4 fruit fly cellular contexts compared by ENCODE assay signal in genomic region chr3L:20602634-20603033, dm6.
TF ChIP-seq lines count a peak whose summit lies in the region.

No protein-coding gene starts in this region.

- no peak for TF ChIP-seq CTCF in whole organism, embryonic (GFP tag; optimal IDR thresholded peaks at IDR 0.05; lab: Kevin White, UChicago)

TF ChIP-seq in whole organism, embryonic, 481 proteins besides CTCF, POLR2A, EP300 and RAD21:
- TF ChIP-seq stc (GFP tag; IDR thresholded peaks at IDR 0.05; lab: Robert Waterston, UW) (no peak), CG15479 (GFP tag; optimal IDR thresholded peaks at IDR 0.05; lab: Kevin White, UChicago) (no peak), CG9727 (GFP tag; optimal IDR thresholded peaks at IDR 0.05; lab: Kevin White, UChicago) (no peak), pnt (GFP tag; optimal IDR thresholded peaks at IDR 0.05; lab: Kevin White, UChicago) (no peak), esg (GFP tag; conservative IDR thresholded peaks at IDR 0.05; lab: Robert Waterston, UW) (no peak), eyg (GFP tag; optimal IDR thresholded peaks at IDR 0.05; lab: Kevin White, UChicago) (no peak), CG15011 (GFP tag; optimal IDR thresholded peaks at IDR 0.05; lab: Kevin White, UChicago) (no peak), sens (GFP tag; lab: Kevin White, UChicago) (peak; percentile 46), luna (GFP tag; optimal IDR thresholded peaks at IDR 0.05; lab: Kevin White, UChicago) (no peak), CG11504 (tag; optimal IDR thresholded peaks at IDR 0.05; lab: Kevin White, UChicago) (peak; percentile 6), bsh (GFP tag; optimal IDR thresholded peaks at IDR 0.05; lab: Kevin White, UChicago) (peak in 1 of 2 experiments; percentile 22), CG1832 (GFP tag; optimal IDR thresholded peaks at IDR 0.05; lab: Kevin White, UChicago) (no peak), CG10274 (GFP tag; optimal IDR thresholded peaks at IDR 0.05; lab: Kevin White, UChicago) (no peak), fd102C (GFP tag; optimal IDR thresholded peaks at IDR 0.05; lab: Kevin White, UChicago) (no peak), CG17912 (GFP tag; optimal IDR thresholded peaks at IDR 0.05; lab: Kevin White, UChicago) (no peak), br (optimal IDR thresholded peaks at IDR 0.05; lab: Kevin White, UChicago) (no peak), sc (optimal IDR thresholded peaks at IDR 0.05; lab: Kevin White, UChicago) (no peak), sc (GFP tag; optimal IDR thresholded peaks at IDR 0.05; lab: Kevin White, UChicago) (no peak), Myb (GFP tag; optimal IDR thresholded peaks at IDR 0.05; lab: Kevin White, UChicago) (no peak), CG11247 (GFP tag; IDR thresholded peaks at IDR 0.05; lab: Robert Waterston, UW) (no peak), Nf-YC (tag; optimal IDR thresholded peaks at IDR 0.05; lab: Kevin White, UChicago) (no peak), MBD-R2 (GFP tag; IDR thresholded peaks at IDR 0.05; lab: Robert Waterston, UW) (no peak)

TF ChIP-seq in whole organism, prepupa, 60 proteins besides CTCF, POLR2A, EP300 and RAD21 (continues in another document):
- TF ChIP-seq svp (GFP tag; lab: Kevin White, UChicago) (no peak), CG6276 (GFP tag; optimal IDR thresholded peaks at IDR 0.05; lab: Kevin White, UChicago) (peak; percentile 8), Sox15 (GFP tag; optimal IDR thresholded peaks at IDR 0.05; lab: Kevin White, UChicago) (no peak), CG6854 (GFP tag; optimal IDR thresholded peaks at IDR 0.05; lab: Kevin White, UChicago) (no peak), Hr4 (GFP tag; optimal IDR thresholded peaks at IDR 0.05; lab: Kevin White, UChicago) (no peak), CG6792 (GFP tag; optimal IDR thresholded peaks at IDR 0.05; lab: Kevin White, UChicago) (no peak), vri (GFP tag; optimal IDR thresholded peaks at IDR 0.05; lab: Kevin White, UChicago) (no peak), Gug (GFP tag; IDR thresholded peaks at IDR 0.05; lab: Robert Waterston, UW) (no peak), Met (GFP tag; optimal IDR thresholded peaks at IDR 0.05; lab: Kevin White, UChicago) (no peak), CG32006 (GFP tag; optimal IDR thresholded peaks at IDR 0.05; lab: Kevin White, UChicago) (peak; percentile 42), CG10669 (GFP tag; optimal IDR thresholded peaks at IDR 0.05; lab: Kevin White, UChicago) (no peak), topi (GFP tag; optimal IDR thresholded peaks at IDR 0.05; lab: Kevin White, UChicago) (no peak), CG3032 (tag; optimal IDR thresholded peaks at IDR 0.05; lab: Kevin White, UChicago) (peak; percentile 11), Sox14 (GFP tag; optimal IDR thresholded peaks at IDR 0.05; lab: Kevin White, UChicago) (no peak), achi (GFP tag; optimal IDR thresholded peaks at IDR 0.05; lab: Kevin White, UChicago) (peak; percentile 32), dsx (GFP tag; optimal IDR thresholded peaks at IDR 0.05; lab: Kevin White, UChicago; ENCODE audit: poor library complexity, severe bottlenecking) (no peak), spab (GFP tag; optimal IDR thresholded peaks at IDR 0.05; lab: Kevin White, UChicago) (no peak), CG3919 (GFP tag; optimal IDR thresholded peaks at IDR 0.05; lab: Kevin White, UChicago) (peak; percentile 10), Eip78C (GFP tag; lab: Kevin White, UChicago) (peak; percentile 70), acj6 (GFP tag; optimal IDR thresholded peaks at IDR 0.05; lab: Kevin White, UChicago) (peak; percentile 26), fkh (GFP tag; optimal IDR thresholded peaks at IDR 0.05; lab: Kevin White, UChicago) (no peak), Eip93F (GFP tag; optimal IDR thresholded peaks at IDR 0.05; lab: Kevin White, UChicago) (no peak), Ets96B (tag; optimal IDR thresholded peaks at IDR 0.05; lab: Kevin White, UChicago) (peak; percentile 25), OdsH (GFP tag; optimal IDR thresholded peaks at IDR 0.05; lab: Kevin White, UChicago) (peak; percentile 3), Eip75B (GFP tag; optimal IDR thresholded peaks at IDR 0.05; lab: Kevin White, UChicago) (peak; percentile 15)

TF ChIP-seq in whole organism, pupa, 21 proteins besides CTCF, POLR2A, EP300 and RAD21:
- TF ChIP-seq CG13204 (GFP tag; optimal IDR thresholded peaks at IDR 0.05; lab: Kevin White, UChicago) = no peak
- peak; percentile 47 for TF ChIP-seq CG9948 (tag; optimal IDR thresholded peaks at IDR 0.05; lab: Kevin White, UChicago)
- TF ChIP-seq gl (tag; optimal IDR thresholded peaks at IDR 0.05; lab: Kevin White, UChicago) = no peak
- TF ChIP-seq Pif1A (GFP tag; optimal IDR thresholded peaks at IDR 0.05; lab: Kevin White, UChicago) = peak; percentile 8
- peak; percentile 44 for TF ChIP-seq CG17806 (tag; optimal IDR thresholded peaks at IDR 0.05; lab: Kevin White, UChicago)
- peak; percentile 65 for TF ChIP-seq CG14655 (GFP tag; optimal IDR thresholded peaks at IDR 0.05; lab: Kevin White, UChicago)
- TF ChIP-seq CG12605 (GFP tag; IDR thresholded peaks at IDR 0.05; lab: Robert Waterston, UW) = peak; percentile 25; the same call in 1 of the 2 replicates
- no peak for TF ChIP-seq D1 (tag; optimal IDR thresholded peaks at IDR 0.05; lab: Kevin White, UChicago)
- TF ChIP-seq Pif1B (GFP tag; optimal IDR thresholded peaks at IDR 0.05; lab: Kevin White, UChicago) = peak; percentile 1
- peak; percentile 58 for TF ChIP-seq CG8301 (tag; optimal IDR thresholded peaks at IDR 0.05; lab: Kevin White, UChicago)
- TF ChIP-seq CG8159 (tag; optimal IDR thresholded peaks at IDR 0.05; lab: Kevin White, UChicago) = peak; percentile 27

TF ChIP-seq in whole organism, wandering third instar larva, 38 proteins besides CTCF, POLR2A, EP300 and RAD21:
- TF ChIP-seq woc (GFP tag; optimal IDR thresholded peaks at IDR 0.05; lab: Kevin White, UChicago) (no peak), jim (GFP tag; optimal IDR thresholded peaks at IDR 0.05; lab: Kevin White, UChicago) (no peak), Mio (GFP tag; optimal IDR thresholded peaks at IDR 0.05; lab: Kevin White, UChicago) (no peak), br (GFP tag; optimal IDR thresholded peaks at IDR 0.05; lab: Kevin White, UChicago) (no peak), Vsx2 (GFP tag; optimal IDR thresholded peaks at IDR 0.05; lab: Kevin White, UChicago; ENCODE audit: partially characterized antibody) (no peak), h (GFP tag; optimal IDR thresholded peaks at IDR 0.05; lab: Kevin White, UChicago) (peak; percentile 6)
